Fruit fly (Drosophila melanogaster) whole organism: ENCODE results near the gene ZnT35C.

Source experiments
- CG8478 ChIP-seq: fragments of >200 bp; optimal IDR thresholded peaks from 2 replicates; lab custom pipeline; 2018; ENCODE audit warnings: inconsistent platforms
- Dll ChIP-seq: fragments of >200 bp; optimal IDR thresholded peaks from 2 replicates; lab custom pipeline; 2017
- EcR ChIP-seq, 2 experiments: fragments of >200 bp; optimal IDR thresholded peaks; 2 replicates each; lab custom pipeline; 2017; ENCODE audit warnings: missing biosample characterization in 2 of 2, missing genetic modification characterization in 2 of 2, missing genetic modification reagents in 2 of 2
- pan ChIP-seq: fragments of >200 bp; optimal IDR thresholded peaks from 2 replicates; lab custom pipeline; 2017
- usp ChIP-seq: fragments of >200 bp; optimal IDR thresholded peaks from 2 replicates; lab custom pipeline; 2017; ENCODE audit warnings: missing biosample characterization, missing genetic modification characterization, mixed read lengths

dm6 chr2L:15274292-15274691 is 26.8 kb upstream of the ZnT35C start:
- TF ChIP-seq usp (GFP tag; lab: Kevin White, UChicago) (no peak), EcR (GFP tag; optimal IDR thresholded peaks at IDR 0.05; lab: Kevin White, UChicago) (no peak), Dll (lab: Kevin White, UChicago) (no peak), pan (lab: Kevin White, UChicago) (no peak), CG8478 (lab: Kevin White, UChicago) (no peak)
